Fruit fly (Drosophila melanogaster): ENCODE measurements around the gene Ir21a.

The Ir21a gene

dm6 chr2L:5560-5959 is 19.4 kb downstream of the Ir21a start:
- no peak for TF ChIP-seq Rel (GFP tag; optimal IDR thresholded peaks at IDR 0.05)
- TF ChIP-seq Rel (tag; optimal IDR thresholded peaks at IDR 0.05), result no peak
- no peak for TF ChIP-seq Dif (GFP tag; optimal IDR thresholded peaks at IDR 0.05; ENCODE audit: partially characterized antibody)
- no peak for TF ChIP-seq Hnf4 (GFP tag; optimal IDR thresholded peaks at IDR 0.05)
- peak; percentile 83 for TF ChIP-seq Vsx2 (GFP tag; optimal IDR thresholded peaks at IDR 0.05; ENCODE audit: partially characterized antibody)
- no peak for TF ChIP-seq br (GFP tag; optimal IDR thresholded peaks at IDR 0.05)

Data from whole organism, wandering third instar larva.